Fruit fly (Drosophila melanogaster): Measurements from ENCODE around the gene CG34162.

DNA sequence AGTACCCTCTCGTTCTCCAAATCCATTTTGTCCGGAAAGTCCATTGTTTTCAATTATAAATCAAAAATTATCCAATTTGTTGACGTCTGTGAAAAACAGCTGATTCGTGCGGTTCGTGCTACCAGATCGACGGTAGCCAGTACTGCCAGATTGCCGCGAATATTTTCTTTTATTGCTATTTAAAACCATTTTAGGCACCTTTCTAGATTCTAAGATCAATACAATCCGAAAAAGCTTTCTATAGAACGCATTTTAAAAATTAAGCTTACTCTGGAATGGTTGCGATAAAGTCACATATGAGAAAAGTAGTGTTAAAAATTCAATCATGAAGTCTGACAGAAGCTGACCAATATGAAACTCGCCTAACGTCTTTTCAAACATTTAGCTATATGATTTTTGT, 32.8 kb upstream of the CG34162 start, which contains the start of gene Cog8:
- TF ChIP-seq jim (GFP tag; optimal IDR thresholded peaks at IDR 0.05): no peak
- TF ChIP-seq pan (optimal IDR thresholded peaks at IDR 0.05): no peak
- no peak for TF ChIP-seq Hr83 (GFP tag; optimal IDR thresholded peaks at IDR 0.05; ENCODE audit: poor library complexity, severe bottlenecking)
- TF ChIP-seq Abd-B (GFP tag; optimal IDR thresholded peaks at IDR 0.05): no peak

Data from whole organism, wandering third instar larva.